Worm (Caenorhabditis elegans) whole organism, early embryonic: ENCODE measurements around the gene farl-11.

Experiments used
- ama-1 ChIP-seq: fragments of 150-350 bp; optimal IDR thresholded peaks from 2 replicates; lab custom pipeline; 2014
- sea-1 ChIP-seq: fragments of 200-800 bp; sonication (Bioruptor generic); conservative IDR thresholded peaks from 2 replicates; pipeline ENCODE4 v1.3.6; 2022; ENCODE audit warnings: missing genetic modification characterization, missing compliant biosample characterization
- tbx-11 ChIP-seq: fragments of 200-800 bp; sonication (Bioruptor generic); IDR thresholded peaks from 2 replicates; pipeline ENCODE4 v1.3.6; 2022; ENCODE audit warnings: missing genetic modification characterization, missing compliant biosample characterization

DNA sequence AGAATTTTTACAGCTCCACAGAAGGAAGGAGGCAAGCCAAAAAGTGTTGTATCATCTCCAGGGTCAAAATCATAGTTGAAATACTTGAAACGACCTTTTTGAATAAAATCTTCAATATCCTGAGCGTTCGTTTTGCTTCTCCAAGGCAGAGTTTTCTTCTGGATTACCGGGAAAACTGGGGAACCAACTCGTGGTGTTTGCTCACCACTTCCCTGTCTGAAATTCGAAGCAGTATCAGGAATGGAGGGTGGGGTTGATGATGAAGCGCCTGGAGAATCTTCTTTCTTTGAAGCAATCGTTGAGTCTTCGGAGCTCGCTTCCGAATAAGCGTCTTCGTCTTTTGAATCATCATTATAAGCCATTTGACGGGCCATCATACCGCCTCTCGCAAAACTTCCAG lies 1.7 kb downstream of the farl-11 start:
- no peak for TF ChIP-seq sea-1 (GFP tag; lab: Robert Waterston, UW)
- no peak for TF ChIP-seq ama-1 (lab: Kevin White, UChicago)
- TF ChIP-seq tbx-11 (GFP tag; lab: Robert Waterston, UW), result no peak
